Fruit fly (Drosophila melanogaster) whole organism, wandering third instar larva: ENCODE measurements around the gene CG5846.

Experiments
- Abd-B ChIP-seq: fragments of >200 bp; optimal IDR thresholded peaks from 2 replicates; lab custom pipeline; 2017; ENCODE audit warnings: missing biosample characterization, missing genetic modification characterization
- CG32264 ChIP-seq: fragments of 200-800 bp; sonication (Bioruptor generic); optimal IDR thresholded peaks from 2 replicates; lab custom pipeline; 2016; ENCODE audit warnings: missing biosample characterization, missing genetic modification characterization
- CG9705 ChIP-seq: fragments of 200-800 bp; sonication (Bioruptor generic); optimal IDR thresholded peaks from 2 replicates; lab custom pipeline; 2018; ENCODE audit warnings: missing biosample characterization, mild to moderate bottlenecking, missing genetic modification characterization
- CrebA ChIP-seq: fragments of 200-800 bp; sonication (Bioruptor generic); optimal IDR thresholded peaks from 2 replicates; lab custom pipeline; 2016; ENCODE audit warnings: missing biosample characterization, mild to moderate bottlenecking, missing genetic modification characterization, borderline replicate concordance
- Dfd ChIP-seq: fragments of >200 bp; optimal IDR thresholded peaks from 2 replicates; lab custom pipeline; 2017; ENCODE audit warnings: missing biosample characterization, missing genetic modification characterization
- Dif ChIP-seq: fragments of 200-275, 200-300 bp; sonication (Bioruptor generic); optimal IDR thresholded peaks from 2 replicates; lab custom pipeline; 2018; ENCODE audit warnings: missing biosample characterization, missing genetic modification characterization; ENCODE audit not compliant: partially characterized antibody
- GATAd ChIP-seq: sonication (Bioruptor generic); optimal IDR thresholded peaks from 2 replicates; lab custom pipeline; 2016; ENCODE audit warnings: missing biosample characterization, missing genetic modification characterization
- HLH106 ChIP-seq: fragments of 200-800 bp; optimal IDR thresholded peaks from 3 replicates; lab custom pipeline; 2019; ENCODE audit warnings: missing biosample characterization, mild to moderate bottlenecking, missing genetic modification characterization, moderate library complexity
- Hnf4 ChIP-seq: fragments of 200-800 bp; sonication (Bioruptor generic); optimal IDR thresholded peaks from 2 replicates; lab custom pipeline; 2016; ENCODE audit warnings: missing biosample characterization, mild to moderate bottlenecking, missing genetic modification characterization
- Hr78 ChIP-seq: fragments of >200 bp; optimal IDR thresholded peaks from 2 replicates; lab custom pipeline; 2017; ENCODE audit warnings: missing biosample characterization, missing genetic modification characterization
- Hr83 ChIP-seq: fragments of 200-300 bp; sonication (Bioruptor generic); optimal IDR thresholded peaks from 2 replicates; lab custom pipeline; 2016; ENCODE audit warnings: missing biosample characterization, mild to moderate bottlenecking, missing genetic modification characterization, moderate library complexity; ENCODE audit not compliant: poor library complexity, severe bottlenecking
- Jra ChIP-seq: sonication (Bioruptor generic); optimal IDR thresholded peaks from 2 replicates; lab custom pipeline; 2016; ENCODE audit warnings: missing biosample characterization, missing genetic modification characterization
- Mio ChIP-seq: sonication (Bioruptor generic); optimal IDR thresholded peaks from 2 replicates; lab custom pipeline; 2016; ENCODE audit warnings: missing biosample characterization, missing genetic modification characterization
- Myc ChIP-seq: fragments of >200 bp; optimal IDR thresholded peaks from 2 replicates; lab custom pipeline; 2017
- N ChIP-seq: fragments of >200 bp; optimal IDR thresholded peaks from 2 replicates; lab custom pipeline; 2018; ENCODE audit warnings: missing biosample characterization, missing external identifiers, missing genetic modification characterization
- OdsH ChIP-seq: fragments of 200-800 bp; sonication (Bioruptor generic); optimal IDR thresholded peaks from 2 replicates; lab custom pipeline; 2016; ENCODE audit warnings: missing biosample characterization, mild to moderate bottlenecking, missing genetic modification characterization
- Rel ChIP-seq, 2 experiments: fragments of 200-800 bp; sonication (Bioruptor generic) in 1 of 2; optimal IDR thresholded peaks; 2 replicates in 1 of 2; 3 replicates in 1 of 2; lab custom pipeline; 2016 to 2019; ENCODE audit warnings: mild to moderate bottlenecking in 2 of 2, missing biosample characterization in 2 of 2, missing genetic modification characterization in 2 of 2, moderate library complexity in 1 of 2
- Sp1 ChIP-seq: fragments of 200-800 bp; sonication (Bioruptor generic); optimal IDR thresholded peaks from 3 replicates; lab custom pipeline; 2019; ENCODE audit warnings: missing biosample characterization, mild to moderate bottlenecking, missing genetic modification characterization, moderate library complexity
- Vsx2 ChIP-seq: fragments of 200-300, 225-300 bp; sonication (Bioruptor generic); optimal IDR thresholded peaks from 2 replicates; lab custom pipeline; 2018; ENCODE audit warnings: missing biosample characterization, missing genetic modification characterization; ENCODE audit not compliant: partially characterized antibody
- br ChIP-seq: fragments of 200-800 bp; sonication (Bioruptor generic); optimal IDR thresholded peaks from 2 replicates; lab custom pipeline; 2016; ENCODE audit warnings: missing biosample characterization, missing genetic modification characterization
- brk ChIP-seq: fragments of 200-800 bp; sonication (Bioruptor generic); optimal IDR thresholded peaks from 2 replicates; lab custom pipeline; 2016; ENCODE audit warnings: missing biosample characterization, mild to moderate bottlenecking, missing genetic modification characterization
- dl ChIP-seq, 2 experiments: fragments of 175-275, 200-275 bp in 1 of 2; fragments of 200-275 bp in 1 of 2; sonication (Bioruptor generic); optimal IDR thresholded peaks; lab custom pipeline; 2018; ENCODE audit warnings: mild to moderate bottlenecking in 2 of 2, missing biosample characterization in 2 of 2, missing genetic modification characterization in 2 of 2, moderate library complexity in 2 of 2; ENCODE audit not compliant: partially characterized antibody in 2 of 2, insufficient read depth in 1 of 2
- dmrt93B ChIP-seq: fragments of 200-800 bp; sonication (Bioruptor generic); optimal IDR thresholded peaks from 2 replicates; lab custom pipeline; 2018; ENCODE audit warnings: missing biosample characterization, mild to moderate bottlenecking, missing genetic modification characterization
- dsf ChIP-seq: sonication (Bioruptor generic); optimal IDR thresholded peaks from 2 replicates; lab custom pipeline; 2016; ENCODE audit warnings: missing biosample characterization, missing genetic modification characterization, borderline replicate concordance
- ey ChIP-seq: fragments of 200-800 bp; sonication (Bioruptor generic); optimal IDR thresholded peaks from 2 replicates; lab custom pipeline; 2016; ENCODE audit warnings: missing biosample characterization, missing genetic modification characterization
- foxo ChIP-seq, 2 experiments: fragments of 200-800 bp; sonication (Bioruptor generic); optimal IDR thresholded peaks; 2 replicates in 1 of 2; 3 replicates in 1 of 2; lab custom pipeline; 2016 to 2017; ENCODE audit warnings: missing biosample characterization in 2 of 2, missing genetic modification characterization in 2 of 2
- fru ChIP-seq: fragments of 200-800 bp; sonication (Bioruptor generic); optimal IDR thresholded peaks from 3 replicates; lab custom pipeline; 2016; ENCODE audit warnings: missing biosample characterization, mild to moderate bottlenecking, missing genetic modification characterization
- h ChIP-seq: fragments of 200-800 bp; sonication (Bioruptor generic); optimal IDR thresholded peaks from 3 replicates; lab custom pipeline; 2016; ENCODE audit warnings: missing biosample characterization, mild to moderate bottlenecking, missing genetic modification characterization
- jim ChIP-seq: fragments of 175-275, 200-325 bp; sonication (Bioruptor generic); optimal IDR thresholded peaks from 2 replicates; lab custom pipeline; 2016; ENCODE audit warnings: missing biosample characterization, mild to moderate bottlenecking, missing genetic modification characterization
- lola ChIP-seq: fragments of >200 bp; optimal IDR thresholded peaks from 2 replicates; lab custom pipeline; 2017; ENCODE audit warnings: missing biosample characterization, missing genetic modification characterization
- pan ChIP-seq: fragments of >200 bp; optimal IDR thresholded peaks from 2 replicates; lab custom pipeline; 2017
- psq ChIP-seq: fragments of 200-800 bp; sonication (Bioruptor generic); optimal IDR thresholded peaks from 3 replicates; lab custom pipeline; 2017; ENCODE audit warnings: missing biosample characterization, mild to moderate bottlenecking, missing genetic modification characterization, moderate library complexity
- rgr ChIP-seq: fragments of 200-800 bp; sonication (Bioruptor generic); optimal IDR thresholded peaks from 3 replicates; lab custom pipeline; 2016; ENCODE audit warnings: missing biosample characterization, mild to moderate bottlenecking, missing genetic modification characterization
- sage ChIP-seq: fragments of 200-800 bp; sonication (Bioruptor generic); optimal IDR thresholded peaks from 2 replicates; lab custom pipeline; 2016; ENCODE audit warnings: missing biosample characterization, mild to moderate bottlenecking, missing genetic modification characterization
- sv ChIP-seq: fragments of 200-800 bp; sonication (Bioruptor generic); optimal IDR thresholded peaks from 3 replicates; lab custom pipeline; 2016; ENCODE audit warnings: missing biosample characterization, missing genetic modification characterization
- tai ChIP-seq: sonication (Bioruptor generic); optimal IDR thresholded peaks from 2 replicates; lab custom pipeline; 2016; ENCODE audit warnings: missing biosample characterization, missing genetic modification characterization
- usp ChIP-seq: fragments of >200 bp; optimal IDR thresholded peaks from 2 replicates; lab custom pipeline; 2017; ENCODE audit warnings: missing biosample characterization, missing genetic modification characterization
- woc ChIP-seq: sonication (Bioruptor generic); optimal IDR thresholded peaks from 2 replicates; lab custom pipeline; 2016; ENCODE audit warnings: missing biosample characterization, mild to moderate bottlenecking, missing genetic modification characterization

Gene CG5846

dm6 chr2L:9947738-9948519 lies 9.1 kb downstream of the CG5846 start (continued):
- TF ChIP-seq woc (peak; percentile 40), psq (GFP tag; lab: Kevin White, UChicago) (no peak), lola (GFP tag; lab: Kevin White, UChicago) (no peak), HLH106 (tag; lab: Kevin White, UChicago) (no peak), foxo (GFP tag; optimal IDR thresholded peaks at IDR 0.05; lab: Kevin White, UChicago) (no peak)
- TF ChIP-seq, all 38 proteins: peak for 6

dm6 chr2L:9947265-9947664 lies 9.8 kb downstream of the CG5846 start, which contains the start of gene CG5853:
CG5853 (minus strand) TSS chr2L:9947648.
- TF ChIP-seq Mio (GFP tag; lab: Kevin White, UChicago) (no peak), br (peak; percentile 46), lola (GFP tag; lab: Kevin White, UChicago) (no peak), CG9705 (GFP tag; lab: Kevin White, UChicago) (no peak), foxo (GFP tag; optimal IDR thresholded peaks at IDR 0.05; lab: Kevin White, UChicago) (peak in 1 of 2 experiments; percentile 29), pan (lab: Kevin White, UChicago) (no peak), Rel (GFP tag; optimal IDR thresholded peaks at IDR 0.05; lab: Kevin White, UChicago) (peak; percentile 76), Rel (tag; optimal IDR thresholded peaks at IDR 0.05; lab: Kevin White, UChicago) (peak; percentile 69), OdsH (GFP tag; lab: Kevin White, UChicago) (peak; percentile 13), brk (GFP tag; lab: Kevin White, UChicago) (peak; percentile 1), woc (peak; percentile 17), CrebA (GFP tag; lab: Kevin White, UChicago) (no peak), tai (no peak), Dfd (GFP tag; lab: Kevin White, UChicago) (no peak), sv (no peak), ey (GFP tag; lab: Kevin White, UChicago) (peak; percentile 19), N (GFP tag; lab: Kevin White, UChicago) (no peak), sage (GFP tag; lab: Kevin White, UChicago) (no peak), Sp1 (GFP tag; lab: Kevin White, UChicago) (peak; percentile 36), Abd-B (GFP tag; lab: Kevin White, UChicago) (no peak), Jra (GFP tag; lab: Kevin White, UChicago) (peak; percentile 25), psq (GFP tag; lab: Kevin White, UChicago) (no peak), Hnf4 (GFP tag; lab: Kevin White, UChicago) (peak; percentile 76), rgr (GFP tag; lab: Kevin White, UChicago) (peak; percentile 59), dl (GFP tag; optimal IDR thresholded peaks at IDR 0.05; lab: Kevin White, UChicago; ENCODE audit: insufficient read depth in 1 of 2, partially characterized antibody in 2 of 2) (peak; percentile 52 to 64), Vsx2 (GFP tag; lab: Kevin White, UChicago) (peak; percentile 47), Myc (lab: Kevin White, UChicago) (no peak), HLH106 (tag; lab: Kevin White, UChicago) (no peak), Hr78 (GFP tag; lab: Kevin White, UChicago) (no peak), jim (GFP tag; lab: Kevin White, UChicago) (peak; percentile 34), dmrt93B (no peak), Hr83 (GFP tag; lab: Kevin White, UChicago) (peak; percentile 94), GATAd (GFP tag; lab: Kevin White, UChicago) (no peak), Dif (GFP tag; lab: Kevin White, UChicago) (peak; percentile 87), fru (peak; percentile 52), CG32264 (no peak), usp (no peak), h (GFP tag; lab: Kevin White, UChicago) (peak; percentile 73), dsf (GFP tag; lab: Kevin White, UChicago) (no peak)
